Fruit fly (Drosophila melanogaster) whole organism, embryonic: ENCODE measurements around the gene CG7607.

Source experiments
- Bgb ChIP-seq: fragments of 200-800 bp; sonication (Bioruptor generic); IDR thresholded peaks from 2 replicates; pipeline ENCODE4 v1.3.6; 2022; ENCODE audit warnings: missing biosample characterization, missing genetic modification characterization; ENCODE audit not compliant: partially characterized antibody
- Bteb2 ChIP-seq: fragments of 200-800 bp; sonication (Bioruptor generic); optimal IDR thresholded peaks from 2 replicates; lab custom pipeline; 2016; ENCODE audit warnings: missing biosample characterization, missing genetic modification characterization
- CG17186 ChIP-seq: fragments of 200-800 bp; sonication (Bioruptor generic); optimal IDR thresholded peaks from 3 replicates; lab custom pipeline; 2017; ENCODE audit warnings: missing biosample characterization, missing genetic modification reagents, missing genetic modification characterization
- CG2199 ChIP-seq: fragments of 200-800 bp; sonication (Bioruptor generic); IDR thresholded peaks from 3 replicates; pipeline ENCODE4 v1.3.6; 2022; ENCODE audit warnings: missing biosample characterization, missing genetic modification characterization
- CG3065 ChIP-seq: fragments of 200-800 bp; sonication (Bioruptor generic); optimal IDR thresholded peaks from 2 replicates; lab custom pipeline; 2016; ENCODE audit warnings: missing biosample characterization, missing genetic modification characterization
- CG31224 ChIP-seq: fragments of 200-800 bp; sonication (Bioruptor generic); IDR thresholded peaks from 2 replicates; pipeline ENCODE4 v1.3.6; 2022; ENCODE audit warnings: missing biosample characterization, missing genetic modification characterization
- CG3163 ChIP-seq: fragments of 200-800 bp; sonication (Bioruptor generic); optimal IDR thresholded peaks from 3 replicates; lab custom pipeline; 2016; ENCODE audit warnings: missing biosample characterization, missing genetic modification characterization
- CG3281 ChIP-seq: fragments of 200-800 bp; sonication (Bioruptor generic); optimal IDR thresholded peaks from 3 replicates; lab custom pipeline; 2017; ENCODE audit warnings: missing biosample characterization, mild to moderate bottlenecking, missing genetic modification characterization
- CG33213 ChIP-seq: fragments of 200-800 bp; sonication (Bioruptor generic); optimal IDR thresholded peaks from 3 replicates; lab custom pipeline; 2016; ENCODE audit warnings: missing biosample characterization, missing genetic modification characterization
- CG3995 ChIP-seq: fragments of 200-800 bp; sonication (Bioruptor generic); optimal IDR thresholded peaks from 3 replicates; lab custom pipeline; 2016; ENCODE audit warnings: missing biosample characterization, missing genetic modification characterization
- CG6683 ChIP-seq: fragments of 200-800 bp; sonication (Bioruptor generic); optimal IDR thresholded peaks from 2 replicates; lab custom pipeline; 2017; ENCODE audit warnings: missing biosample characterization, mild to moderate bottlenecking, missing genetic modification characterization, missing genetic modification reagents
- CG6765 ChIP-seq: fragments of 200-800 bp; sonication (Bioruptor generic); optimal IDR thresholded peaks from 3 replicates; lab custom pipeline; 2017; ENCODE audit warnings: missing biosample characterization, mild to moderate bottlenecking, missing genetic modification characterization
- CG7839 ChIP-seq: fragments of 200-800 bp; sonication (Bioruptor generic); optimal IDR thresholded peaks from 3 replicates; lab custom pipeline; 2018; ENCODE audit warnings: missing biosample characterization, mild to moderate bottlenecking, missing genetic modification characterization, moderate library complexity
- CG8281 ChIP-seq: fragments of 200-800 bp; sonication (Bioruptor generic); optimal IDR thresholded peaks from 2 replicates; lab custom pipeline; 2018; ENCODE audit warnings: missing biosample characterization, mild to moderate bottlenecking, missing genetic modification characterization, moderate library complexity
- Dad ChIP-seq: fragments of 200-800 bp; sonication (Bioruptor generic); optimal IDR thresholded peaks from 3 replicates; lab custom pipeline; 2016; ENCODE audit warnings: missing biosample characterization, missing genetic modification characterization
- Dp ChIP-seq: fragments of 200-800 bp; sonication (Bioruptor generic); optimal IDR thresholded peaks from 2 replicates; lab custom pipeline; 2018; ENCODE audit warnings: missing biosample characterization, mild to moderate bottlenecking, missing genetic modification characterization, moderate library complexity
- E2f1 ChIP-seq: fragments of 200-800 bp; sonication (Bioruptor generic); IDR thresholded peaks from 2 replicates; pipeline ENCODE4 v1.3.6; 2022; ENCODE audit warnings: missing biosample characterization, missing genetic modification characterization
- HLH54F ChIP-seq: fragments of 200-800 bp; sonication (Bioruptor generic); optimal IDR thresholded peaks from 3 replicates; lab custom pipeline; 2016; ENCODE audit warnings: missing biosample characterization, missing genetic modification characterization
- Mad ChIP-seq: fragments of 200-800 bp; sonication (Bioruptor generic); optimal IDR thresholded peaks from 2 replicates; lab custom pipeline; 2016; ENCODE audit warnings: missing biosample characterization, missing genetic modification characterization
- Mrtf ChIP-seq: fragments of 200-800 bp; sonication (Bioruptor generic); IDR thresholded peaks from 3 replicates; pipeline ENCODE4 v1.3.6; 2022; ENCODE audit warnings: missing biosample characterization, missing genetic modification characterization
- Pdp1 ChIP-seq, 2 experiments: fragments of 200-800 bp; sonication (Bioruptor generic); optimal IDR thresholded peaks; 3 replicates each; lab custom pipeline; 2016; ENCODE audit warnings: missing biosample characterization in 2 of 2, missing genetic modification characterization in 2 of 2, mild to moderate bottlenecking in 1 of 2, moderate library complexity in 1 of 2
- Sox102F ChIP-seq: fragments of 200-800 bp; sonication (Bioruptor generic); optimal IDR thresholded peaks from 2 replicates; lab custom pipeline; 2018; ENCODE audit warnings: missing biosample characterization, mild to moderate bottlenecking, missing genetic modification characterization, moderate library complexity
- abd-A ChIP-seq: fragments of 200-800 bp; sonication (Bioruptor generic); optimal IDR thresholded peaks from 3 replicates; lab custom pipeline; 2019; ENCODE audit warnings: missing biosample characterization, mild to moderate bottlenecking, missing genetic modification characterization, moderate library complexity
- ase ChIP-seq: fragments of 200-800 bp; sonication (Bioruptor generic); IDR thresholded peaks from 3 replicates; pipeline ENCODE4 v1.3.6; 2022; ENCODE audit warnings: missing biosample characterization, missing genetic modification characterization
- br ChIP-seq: fragments of >200 bp; optimal IDR thresholded peaks from 2 replicates; lab custom pipeline; 2017
- chn ChIP-seq: fragments of 200-800 bp; sonication (Bioruptor generic); optimal IDR thresholded peaks from 2 replicates; lab custom pipeline; 2016; ENCODE audit warnings: missing biosample characterization, missing genetic modification characterization
- crol ChIP-seq: fragments of 200-800 bp; sonication (Bioruptor generic); IDR thresholded peaks from 2 replicates; pipeline ENCODE4 v1.3.6; 2022; ENCODE audit warnings: missing biosample characterization, missing genetic modification characterization
- da ChIP-seq: fragments of 200-800 bp; sonication (Bioruptor generic); optimal IDR thresholded peaks from 2 replicates; lab custom pipeline; 2016; ENCODE audit warnings: missing biosample characterization, missing genetic modification characterization
- dmrt11E ChIP-seq: fragments of 200-800 bp; sonication (Bioruptor generic); optimal IDR thresholded peaks from 3 replicates; lab custom pipeline; 2018; ENCODE audit warnings: missing biosample characterization, mild to moderate bottlenecking, missing genetic modification characterization, moderate library complexity
- esg ChIP-seq: fragments of 200-800 bp; sonication (Bioruptor generic); conservative IDR thresholded peaks from 2 replicates; pipeline ENCODE4 v1.3.6; 2022; ENCODE audit warnings: missing biosample characterization, missing genetic modification characterization
- ftz-f1 ChIP-seq: fragments of 200-800 bp; sonication (Bioruptor generic); optimal IDR thresholded peaks from 2 replicates; lab custom pipeline; 2016; ENCODE audit warnings: missing biosample characterization, missing genetic modification characterization
- h ChIP-seq: fragments of >200 bp; optimal IDR thresholded peaks from 2 replicates; lab custom pipeline; 2017
- ind ChIP-seq: fragments of 200-800 bp; sonication (Bioruptor generic); optimal IDR thresholded peaks from 3 replicates; lab custom pipeline; 2016; ENCODE audit warnings: missing biosample characterization, missing genetic modification characterization
- maf-S ChIP-seq: fragments of 200-800 bp; sonication (Bioruptor generic); optimal IDR thresholded peaks from 2 replicates; lab custom pipeline; 2016; ENCODE audit warnings: missing biosample characterization, missing genetic modification characterization
- nom ChIP-seq: fragments of 200-800 bp; sonication (Bioruptor generic); optimal IDR thresholded peaks from 2 replicates; lab custom pipeline; 2017; ENCODE audit warnings: missing biosample characterization, missing genetic modification characterization, mild to moderate bottlenecking, moderate library complexity, missing genetic modification reagents
- onecut ChIP-seq: fragments of 200-800 bp; sonication (Bioruptor generic); IDR thresholded peaks from 2 replicates; pipeline ENCODE4 v1.3.6; 2022; ENCODE audit warnings: missing biosample characterization, missing genetic modification characterization
- phol ChIP-seq: fragments of 200-800 bp; sonication (Bioruptor generic); optimal IDR thresholded peaks from 3 replicates; lab custom pipeline; 2018; ENCODE audit warnings: missing biosample characterization, mild to moderate bottlenecking, missing genetic modification characterization, moderate library complexity
- rib ChIP-seq: fragments of 200-800 bp; sonication (Bioruptor generic); IDR thresholded peaks from 2 replicates; pipeline ENCODE4 v1.3.6; 2022; ENCODE audit warnings: missing biosample characterization, missing genetic modification characterization
- row ChIP-seq: fragments of 200-800 bp; sonication (Bioruptor generic); IDR thresholded peaks from 3 replicates; pipeline ENCODE4 v1.3.6; 2022; ENCODE audit warnings: missing biosample characterization, missing genetic modification characterization
- sr ChIP-seq: fragments of 200-800 bp; sonication (Bioruptor generic); IDR thresholded peaks from 3 replicates; pipeline ENCODE4 v1.3.6; 2022; ENCODE audit warnings: missing biosample characterization, missing genetic modification characterization
- wek ChIP-seq: fragments of 200-800 bp; sonication (Bioruptor generic); optimal IDR thresholded peaks from 3 replicates; lab custom pipeline; 2018; ENCODE audit warnings: missing biosample characterization, mild to moderate bottlenecking, missing genetic modification characterization, moderate library complexity
- zen ChIP-seq: fragments of 200-800 bp; sonication (Bioruptor generic); optimal IDR thresholded peaks from 3 replicates; lab custom pipeline; 2018; ENCODE audit warnings: missing biosample characterization, mild to moderate bottlenecking, missing genetic modification characterization, moderate library complexity
- zen2 ChIP-seq: fragments of 200-800 bp; sonication (Bioruptor generic); IDR thresholded peaks from 3 replicates; pipeline ENCODE4 v1.3.6; 2022; ENCODE audit warnings: missing biosample characterization, missing genetic modification characterization; ENCODE audit not compliant: partially characterized antibody

CG7607 gene

dm6 chr3L:11247370-11248255 lies 48.2 kb downstream of the CG7607 start (continued):
- TF ChIP-seq Dad (GFP tag; lab: Kevin White, UChicago), result no peak
- no peak for TF ChIP-seq maf-S (GFP tag; lab: Kevin White, UChicago)
- peak; percentile 54 for TF ChIP-seq onecut (GFP tag; lab: Robert Waterston, UW)
- TF ChIP-seq rib (GFP tag; lab: Robert Waterston, UW), result peak; percentile 60; the same call in 1 of the 2 replicates
- TF ChIP-seq Bgb, result no peak
- TF ChIP-seq Mrtf (GFP tag; lab: Robert Waterston, UW), result no peak
- TF ChIP-seq ftz-f1, result no peak
- no peak for TF ChIP-seq CG33213 (GFP tag; lab: Kevin White, UChicago)
- TF ChIP-seq abd-A (tag; lab: Kevin White, UChicago), result peak; percentile 42
- TF ChIP-seq CG31224, result no peak
- TF ChIP-seq CG17186, result no peak
- TF ChIP-seq E2f1, result no peak
- TF ChIP-seq Bteb2 (GFP tag; lab: Kevin White, UChicago), result no peak
- TF ChIP-seq crol, result peak; percentile 97
- no peak; the same call in 2 of the 3 replicates for TF ChIP-seq sr (GFP tag; lab: Robert Waterston, UW)
- no peak for TF ChIP-seq esg
- TF ChIP-seq wek, result peak; percentile 61
- TF ChIP-seq CG6683 (GFP tag; lab: Kevin White, UChicago), result no peak
- TF ChIP-seq CG6765 (GFP tag; lab: Kevin White, UChicago), result no peak
- TF ChIP-seq Sox102F (GFP tag; lab: Kevin White, UChicago), result no peak
- no peak for TF ChIP-seq Dp (GFP tag; lab: Kevin White, UChicago)
- no peak for TF ChIP-seq CG3065
- TF ChIP-seq dmrt11E (tag; lab: Kevin White, UChicago), result no peak
- TF ChIP-seq ind (GFP tag; lab: Kevin White, UChicago), result no peak
- no peak for TF ChIP-seq chn
- TF ChIP-seq h (lab: Kevin White, UChicago), result no peak
- peak; percentile 66 for TF ChIP-seq zen2 (GFP tag; lab: Robert Waterston, UW)
- no peak for TF ChIP-seq da (GFP tag; lab: Kevin White, UChicago)
- TF ChIP-seq CG2199 (GFP tag; lab: Robert Waterston, UW), result peak; percentile 90; the same call in 2 of the 3 replicates
- TF ChIP-seq ase (GFP tag; lab: Robert Waterston, UW), result no peak
- no peak for TF ChIP-seq CG3281 (GFP tag; lab: Kevin White, UChicago)
- 0 out of 3 replicates have a peak, but pooled peaks have one; percentile 12 for TF ChIP-seq row (GFP tag; lab: Robert Waterston, UW)
- TF ChIP-seq Mad, result no peak
- TF ChIP-seq HLH54F, result no peak
- TF ChIP-seq nom, result peak; percentile 80
- TF ChIP-seq CG3995 (GFP tag; lab: Kevin White, UChicago), result no peak
- TF ChIP-seq Pdp1 (GFP tag; optimal IDR thresholded peaks at IDR 0.05; lab: Kevin White, UChicago), result peak in 1 of 2 experiments; percentile 3
- TF ChIP-seq zen (tag; lab: Kevin White, UChicago), result no peak
- no peak for TF ChIP-seq CG8281
- no peak for TF ChIP-seq phol (tag; lab: Kevin White, UChicago)
- TF ChIP-seq br (lab: Kevin White, UChicago), result no peak
- no peak for TF ChIP-seq CG7839 (tag; lab: Kevin White, UChicago)
- peak; percentile 94 for TF ChIP-seq CG3163 (GFP tag; lab: Kevin White, UChicago)
- TF ChIP-seq, all 482 proteins: peak for 94
